Worm (Caenorhabditis elegans) whole organism, L4/young adult: Measurements from ENCODE around the gene gop-2.

Experiments
- W03F9.2 ChIP-seq: fragments of 150-350 bp; optimal IDR thresholded peaks from 2 replicates; lab custom pipeline; 2014; ENCODE audit warnings: missing biosample characterization, missing genetic modification characterization
- dao-5 ChIP-seq: sonication (generic microtip); optimal IDR thresholded peaks from 2 replicates; lab custom pipeline; 2016; ENCODE audit warnings: missing genotype, missing genetic modification characterization, moderate library complexity, missing compliant biosample characterization
- him-1 ChIP-seq: sonication (generic microtip); optimal IDR thresholded peaks from 2 replicates; lab custom pipeline; 2016; ENCODE audit warnings: missing genotype, missing genetic modification reagents, missing genetic modification characterization, missing compliant biosample characterization

DNA sequence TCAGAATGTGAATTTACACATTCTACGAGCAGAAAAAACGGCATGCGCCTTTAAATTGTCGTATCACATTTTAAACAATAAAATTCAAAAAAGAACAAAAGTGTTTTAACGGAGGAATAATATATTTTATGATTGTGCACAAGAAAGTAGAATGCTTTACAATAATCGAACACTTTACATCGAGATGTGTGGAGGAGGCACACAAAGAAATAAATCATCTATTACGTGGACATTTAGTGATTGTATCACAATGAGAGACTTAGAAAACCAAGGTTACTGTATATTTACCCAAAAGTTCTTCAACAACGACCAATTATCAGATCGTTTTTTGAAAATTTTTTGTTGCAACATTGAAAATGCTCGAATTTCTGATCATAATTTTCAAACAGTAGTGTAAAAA, 48.6 kb upstream of the gop-2 start:
- TF ChIP-seq dao-5 (tag; lab: Kevin White, UChicago) (no peak), him-1 (tag; lab: Kevin White, UChicago) (no peak), W03F9.2 (tag; lab: Kevin White, UChicago) (no peak)
